Worm (Caenorhabditis elegans) whole organism, L1 larva: ENCODE data around the gene srlf-1.

ENCODE experiments used
- C34B4.2 ChIP-seq: sonication (generic microtip); optimal IDR thresholded peaks from 2 replicates; lab custom pipeline; 2017; ENCODE audit warnings: mild to moderate bottlenecking, missing genetic modification characterization, missing compliant biosample characterization
- alr-1 ChIP-seq: fragments of 200-800 bp; sonication (Bioruptor generic); optimal IDR thresholded peaks from 2 replicates; lab custom pipeline; 2018; ENCODE audit warnings: borderline replicate concordance, mild to moderate bottlenecking, missing genetic modification characterization, missing compliant biosample characterization
- aly-2 ChIP-seq: fragments of 150-350 bp; optimal IDR thresholded peaks from 2 replicates; lab custom pipeline; 2014; ENCODE audit warnings: missing biosample characterization, missing genetic modification characterization
- blmp-1 ChIP-seq: fragments of 150-350 bp; optimal IDR thresholded peaks from 2 replicates; lab custom pipeline; 2014; ENCODE audit warnings: missing biosample characterization, missing genetic modification characterization
- ceh-82 ChIP-seq, 3 experiments: fragments of 150-350 bp in 1 of 3; sonication (generic microtip) in 2 of 3; optimal IDR thresholded peaks; 2 replicates each; lab custom pipeline; 2014 to 2017; ENCODE audit warnings: missing biosample characterization in 3 of 3, missing genetic modification characterization in 3 of 3
- ces-1 ChIP-seq: fragments of 150-350 bp; optimal IDR thresholded peaks from 2 replicates; lab custom pipeline; 2014; ENCODE audit warnings: missing biosample characterization, missing genetic modification reagents, missing genetic modification characterization
- dpl-1 ChIP-seq, 3 experiments: fragments of 150-350 bp in 2 of 3; sonication (generic microtip) in 1 of 3; optimal IDR thresholded peaks; 2 replicates each; lab custom pipeline; 2014 to 2017; ENCODE audit warnings: missing biosample characterization in 3 of 3, missing genetic modification characterization in 3 of 3, missing genetic modification reagents in 3 of 3
- dsc-1 ChIP-seq: sonication (generic microtip); optimal IDR thresholded peaks from 2 replicates; lab custom pipeline; 2016; ENCODE audit warnings: mild to moderate bottlenecking, missing genetic modification characterization, missing compliant biosample characterization
- efl-1 ChIP-seq, 4 experiments: fragments of 150-350 bp; optimal IDR thresholded peaks in 3 of 4; peaks in 1 of 4; 1 replicate in 1 of 4; 2 replicates in 3 of 4; lab custom pipeline; 2014; ENCODE audit warnings: missing biosample characterization in 2 of 4, missing genetic modification characterization in 2 of 4, missing genetic modification reagents in 2 of 4
- elt-2 ChIP-seq: sonication (generic microtip); optimal IDR thresholded peaks from 2 replicates; lab custom pipeline; 2016; ENCODE audit warnings: missing genetic modification characterization, mild to moderate bottlenecking, inconsistent platforms, missing compliant biosample characterization, missing genetic modification reagents
- fkh-4 ChIP-seq: sonication (generic microtip); optimal IDR thresholded peaks from 2 replicates; lab custom pipeline; 2016; ENCODE audit warnings: missing compliant biosample characterization, missing genetic modification characterization, borderline replicate concordance
- fkh-8 ChIP-seq: sonication (generic microtip); optimal IDR thresholded peaks from 2 replicates; lab custom pipeline; 2016; ENCODE audit warnings: mild to moderate bottlenecking, missing genetic modification characterization, missing compliant biosample characterization
- hpl-2 ChIP-seq: fragments of 150-350 bp; optimal IDR thresholded peaks from 2 replicates; lab custom pipeline; 2014; ENCODE audit warnings: missing biosample characterization, missing genetic modification reagents, missing genetic modification characterization
- irx-1 ChIP-seq: sonication (generic microtip); optimal IDR thresholded peaks from 2 replicates; lab custom pipeline; 2016; ENCODE audit warnings: missing genetic modification characterization, missing compliant biosample characterization
- lin-13 ChIP-seq: fragments of 150-350 bp; optimal IDR thresholded peaks from 2 replicates; lab custom pipeline; 2014; ENCODE audit warnings: missing biosample characterization, missing genetic modification reagents, missing genetic modification characterization
- lin-14 ChIP-seq: fragments of 200-800 bp; sonication (Bioruptor generic); optimal IDR thresholded peaks from 2 replicates; lab custom pipeline; 2018; ENCODE audit warnings: mild to moderate bottlenecking, missing genetic modification characterization, moderate library complexity, missing compliant biosample characterization
- lin-15B ChIP-seq: fragments of 150-350 bp; sonication (generic microtip); optimal IDR thresholded peaks from 3 replicates; lab custom pipeline; 2014; ENCODE audit warnings: missing biosample characterization, missing genetic modification characterization
- lin-35 ChIP-seq, 2 experiments: fragments of 150-350 bp; optimal IDR thresholded peaks; 2 replicates each; lab custom pipeline; 2014; ENCODE audit warnings: missing biosample characterization in 2 of 2, missing genetic modification characterization in 2 of 2, missing genetic modification reagents in 2 of 2
- lsy-2 ChIP-seq, 2 experiments: fragments of 150-350 bp; optimal IDR thresholded peaks; 2 replicates each; lab custom pipeline; 2014; ENCODE audit warnings: missing biosample characterization in 2 of 2, missing genetic modification characterization in 2 of 2
- mab-9 ChIP-seq: fragments of 200-800 bp; sonication (Bioruptor generic); IDR thresholded peaks from 2 replicates; pipeline ENCODE4 v1.3.6; 2022; ENCODE audit warnings: missing genetic modification reagents, missing genetic modification characterization, missing compliant biosample characterization
- mef-2 ChIP-seq: fragments of 150-350 bp; optimal IDR thresholded peaks from 2 replicates; lab custom pipeline; 2014; ENCODE audit warnings: missing biosample characterization, missing genetic modification characterization
- mep-1 ChIP-seq: fragments of 150-350 bp; optimal IDR thresholded peaks from 2 replicates; lab custom pipeline; 2014; ENCODE audit warnings: missing biosample characterization, missing genetic modification characterization
- nhr-19 ChIP-seq: fragments of 200-800 bp; sonication (Bioruptor generic); conservative IDR thresholded peaks from 2 replicates; pipeline ENCODE4 v1.3.6; 2022; ENCODE audit warnings: missing genetic modification characterization, missing compliant biosample characterization
- nhr-20 ChIP-seq: sonication (generic microtip); optimal IDR thresholded peaks from 2 replicates; lab custom pipeline; 2016; ENCODE audit warnings: mild to moderate bottlenecking, missing genetic modification characterization, missing compliant biosample characterization
- nhr-28 ChIP-seq: fragments of 150-350 bp; optimal IDR thresholded peaks from 2 replicates; lab custom pipeline; 2014; ENCODE audit warnings: missing biosample characterization, missing genetic modification characterization
- nhr-47 ChIP-seq: sonication (generic microtip); optimal IDR thresholded peaks from 2 replicates; lab custom pipeline; 2016; ENCODE audit warnings: mild to moderate bottlenecking, missing genetic modification characterization, moderate library complexity, missing compliant biosample characterization
- nhr-71 ChIP-seq: sonication (generic microtip); optimal IDR thresholded peaks from 2 replicates; lab custom pipeline; 2016; ENCODE audit warnings: mild to moderate bottlenecking, missing genetic modification characterization, moderate library complexity, missing compliant biosample characterization
- nhr-76 ChIP-seq: sonication (generic microtip); optimal IDR thresholded peaks from 2 replicates; lab custom pipeline; 2017; ENCODE audit warnings: missing biosample characterization, missing genetic modification characterization
- nhr-84 ChIP-seq: sonication (generic microtip); optimal IDR thresholded peaks from 2 replicates; lab custom pipeline; 2017; ENCODE audit warnings: missing biosample characterization, missing genetic modification characterization
- nhr-85 ChIP-seq: sonication (generic microtip); peaks from one replicate; lab custom pipeline; 2016; ENCODE audit warnings: missing genetic modification characterization, inconsistent platforms, missing compliant biosample characterization
- pag-3 ChIP-seq: sonication (generic microtip); optimal IDR thresholded peaks from 2 replicates; lab custom pipeline; 2017; ENCODE audit warnings: missing genetic modification characterization, mild to moderate bottlenecking, missing compliant biosample characterization, antibody characterized with exemption, borderline replicate concordance; ENCODE audit not compliant: insufficient read depth
- rnt-1 ChIP-seq: sonication (generic microtip); optimal IDR thresholded peaks from 2 replicates; lab custom pipeline; 2016; ENCODE audit warnings: mild to moderate bottlenecking, missing genetic modification characterization, moderate library complexity, missing compliant biosample characterization
- snpc-4 ChIP-seq: fragments of 150-350 bp; optimal IDR thresholded peaks from 2 replicates; lab custom pipeline; 2014; ENCODE audit warnings: missing biosample characterization, missing genetic modification characterization
- snu-23 ChIP-seq: sonication (generic microtip); optimal IDR thresholded peaks from 2 replicates; lab custom pipeline; 2016; ENCODE audit warnings: missing genetic modification characterization, missing compliant biosample characterization
- sox-4 ChIP-seq: sonication (generic microtip); optimal IDR thresholded peaks from 2 replicates; lab custom pipeline; 2016; ENCODE audit warnings: missing genetic modification characterization, missing compliant biosample characterization
- sup-37 ChIP-seq: fragments of 200-800 bp; sonication (Bioruptor generic); optimal IDR thresholded peaks from 2 replicates; lab custom pipeline; 2018; ENCODE audit warnings: mild to moderate bottlenecking, missing genetic modification characterization, missing compliant biosample characterization
- swsn-7 ChIP-seq: sonication (generic microtip); optimal IDR thresholded peaks from 2 replicates; lab custom pipeline; 2016; ENCODE audit warnings: missing genetic modification characterization, missing compliant biosample characterization
- tbx-2 ChIP-seq: sonication (generic microtip); optimal IDR thresholded peaks from 2 replicates; lab custom pipeline; 2016; ENCODE audit warnings: missing genetic modification characterization, missing compliant biosample characterization
- tlp-1 ChIP-seq: fragments of 150-350 bp; optimal IDR thresholded peaks from 2 replicates; lab custom pipeline; 2014; ENCODE audit warnings: missing biosample characterization, missing genetic modification characterization
- unc-62 ChIP-seq: fragments of 150-350 bp; optimal IDR thresholded peaks from 2 replicates; lab custom pipeline; 2014; ENCODE audit warnings: missing biosample characterization, missing genetic modification reagents, missing genetic modification characterization
- unc-86 ChIP-seq: sonication (generic microtip); optimal IDR thresholded peaks from 2 replicates; lab custom pipeline; 2016; ENCODE audit warnings: missing genetic modification characterization, missing compliant biosample characterization
- vab-15 ChIP-seq: sonication (generic microtip); optimal IDR thresholded peaks from 2 replicates; lab custom pipeline; 2017; ENCODE audit warnings: missing genotype, mild to moderate bottlenecking, missing genetic modification characterization, missing compliant biosample characterization
- ztf-11 ChIP-seq, 2 experiments: sonication (generic microtip); optimal IDR thresholded peaks; 2 replicates each; lab custom pipeline; 2016 to 2017; ENCODE audit warnings: missing genetic modification characterization in 2 of 2, missing biosample characterization in 1 of 2, missing compliant biosample characterization in 1 of 2

srlf-1 gene

DNA sequence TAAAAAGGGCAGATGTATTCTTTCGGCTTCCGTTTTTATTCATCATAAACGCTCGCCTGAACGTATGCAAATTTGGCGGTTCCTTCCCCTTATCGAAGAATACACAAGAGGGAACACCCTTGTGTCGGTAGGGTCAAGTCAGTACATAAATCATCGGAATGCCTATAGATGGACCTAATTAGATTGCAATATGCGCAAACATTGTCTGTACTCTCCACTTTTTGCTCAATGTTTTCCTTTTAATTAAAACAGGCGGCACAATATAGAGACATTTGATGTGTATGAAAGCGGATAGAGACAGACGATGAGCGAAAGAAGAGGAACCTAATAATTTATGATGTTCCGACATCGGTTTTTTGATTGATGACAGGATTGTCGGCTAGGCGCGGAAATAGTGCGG lies 23.8 kb downstream of the srlf-1 start:
- TF ChIP-seq unc-86 (tag; lab: Kevin White, UChicago): peak; percentile 50
- no peak for TF ChIP-seq snpc-4 (tag; lab: Kevin White, UChicago)
- no peak for TF ChIP-seq lin-15B (tag; lab: Kevin White, UChicago)
- no peak for TF ChIP-seq nhr-76 (tag; lab: Kevin White, UChicago)
- TF ChIP-seq ztf-11 (tag; optimal IDR thresholded peaks at IDR 0.05; lab: Kevin White, UChicago): peak in 1 of 2 experiments; percentile 47
- TF ChIP-seq tbx-2 (tag; lab: Kevin White, UChicago): peak; percentile 49
- TF ChIP-seq lsy-2 (tag; optimal IDR thresholded peaks at IDR 0.05; lab: Kevin White, UChicago): no peak
- no peak for TF ChIP-seq pag-3 (tag; lab: Kevin White, UChicago)

DNA sequence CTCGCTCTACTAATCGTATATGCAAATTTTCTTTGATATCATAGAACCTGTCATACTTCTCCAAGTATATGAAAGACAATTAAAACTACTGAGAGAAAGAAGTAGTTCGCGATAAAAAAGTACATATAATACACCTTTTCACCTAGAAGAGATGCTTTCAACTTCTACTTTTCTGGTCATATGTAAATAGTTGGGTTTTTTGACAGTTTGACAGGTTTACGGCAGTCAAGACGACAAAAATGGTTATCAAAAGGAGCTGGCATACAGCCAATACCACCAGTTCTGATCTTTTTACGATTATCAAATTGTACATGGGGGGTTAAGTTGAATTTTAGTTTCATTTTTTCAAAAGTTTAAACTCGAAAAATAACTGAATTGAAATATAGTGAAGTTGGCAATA lies 24.5 kb downstream of the srlf-1 start:
- TF ChIP-seq vab-15 (no peak), nhr-71 (no peak), swsn-7 (no peak), lin-35 (GFP tag; optimal IDR thresholded peaks at IDR 0.05; lab: Kevin White, UChicago) (no peak), mef-2 (no peak)

DNA sequence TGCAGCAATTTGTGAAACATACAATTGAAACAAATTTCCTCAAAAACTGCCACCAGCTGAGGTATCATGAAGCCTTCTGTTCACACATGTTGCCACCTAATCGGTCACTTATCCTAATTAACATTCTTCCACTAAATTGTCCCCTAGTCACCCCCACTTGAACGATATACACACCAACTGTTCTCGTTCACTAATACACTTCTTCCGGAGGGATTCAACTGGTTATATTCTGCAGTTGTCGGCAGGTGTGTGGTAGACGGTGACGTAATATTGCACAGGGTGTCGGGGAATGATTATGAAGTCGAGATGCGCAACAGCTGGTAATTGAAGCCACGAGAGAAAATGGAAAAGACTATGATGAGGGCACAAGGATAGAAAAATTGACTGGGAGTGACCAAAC lies 25.0 kb downstream of the srlf-1 start:
- TF ChIP-seq irx-1 (tag; lab: Kevin White, UChicago): no peak
- TF ChIP-seq lin-14 (GFP tag; lab: Kevin White, UChicago): peak; percentile 18
- TF ChIP-seq mep-1 (tag; lab: Kevin White, UChicago): peak; percentile 9
- TF ChIP-seq sox-4 (tag; lab: Kevin White, UChicago): no peak
- TF ChIP-seq ztf-11 (tag; optimal IDR thresholded peaks at IDR 0.05; lab: Kevin White, UChicago): peak in 1 of 2 experiments; percentile 85
- peak; percentile 54 for TF ChIP-seq vab-15
- no peak for TF ChIP-seq fkh-4 (tag; lab: Kevin White, UChicago)
- TF ChIP-seq tbx-2 (tag; lab: Kevin White, UChicago): peak; percentile 79
- TF ChIP-seq nhr-85: peak; percentile 61

DNA sequence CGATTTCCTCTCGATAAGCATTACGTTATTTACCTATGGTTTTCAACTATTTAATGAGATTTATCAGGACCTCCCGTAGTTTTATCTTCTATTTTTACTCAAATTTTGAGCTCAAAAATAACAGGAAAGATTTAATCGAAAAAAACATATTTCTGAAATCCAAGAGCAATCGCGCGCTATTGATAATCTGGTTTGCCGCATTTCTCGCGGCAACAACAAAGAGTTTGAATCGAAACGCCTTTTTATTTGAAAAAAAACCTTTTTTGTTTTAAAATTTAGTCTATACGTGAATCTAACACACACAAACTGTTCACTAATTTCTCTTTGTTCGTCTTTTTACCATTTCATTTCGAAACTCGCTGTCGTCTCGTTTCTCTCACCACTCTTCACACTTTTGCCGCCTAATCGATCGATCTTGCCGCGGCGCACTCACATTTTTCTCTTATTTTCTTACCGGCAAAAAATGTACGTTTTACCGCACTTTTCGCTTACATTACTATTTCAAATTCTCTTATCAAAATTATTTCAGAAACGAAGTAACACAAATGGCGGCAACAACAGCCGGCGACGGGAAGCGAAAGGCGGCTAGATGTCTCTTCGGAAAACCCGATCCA lies 25.9 kb downstream of the srlf-1 start, which contains the start of gene cki-2:
Gene cki-2, plus strand, starts transcription at position 337 of the 614 bp plus-strand sequence.
- peak; percentile 63 to 73 for TF ChIP-seq lin-35 (GFP tag; optimal IDR thresholded peaks at IDR 0.05; lab: Kevin White, UChicago)
- TF ChIP-seq nhr-85: no peak
- peak; percentile 21 to 64 for TF ChIP-seq efl-1 (optimal IDR thresholded peaks at IDR 0.05; lab: Kevin White, UChicago)
- peak; percentile 72 to 93 for TF ChIP-seq efl-1 (GFP tag; optimal IDR thresholded peaks at IDR 0.05 in 1 of 2; lab: Kevin White, UChicago)
- TF ChIP-seq rnt-1: no peak
- peak; percentile 25 for TF ChIP-seq lin-14 (GFP tag; lab: Kevin White, UChicago)
- no peak for TF ChIP-seq ceh-82 (tag; optimal IDR thresholded peaks at IDR 0.05; lab: Kevin White, UChicago)
- peak; percentile 23 to 84 (median 62) for TF ChIP-seq dpl-1 (GFP tag; optimal IDR thresholded peaks at IDR 0.05; lab: Kevin White, UChicago)
- TF ChIP-seq blmp-1 (tag; lab: Kevin White, UChicago): peak; percentile 41
- peak; percentile 14 for TF ChIP-seq snu-23 (GFP tag; lab: Kevin White, UChicago)
- TF ChIP-seq fkh-8 (tag; lab: Kevin White, UChicago): no peak
- no peak for TF ChIP-seq hpl-2 (GFP tag; lab: Kevin White, UChicago)
- peak; percentile 1 for TF ChIP-seq nhr-20 (tag; lab: Kevin White, UChicago)
- TF ChIP-seq sup-37 (GFP tag; lab: Kevin White, UChicago): no peak
- no peak for TF ChIP-seq tlp-1 (tag; lab: Kevin White, UChicago)
- peak in 1 of 2 experiments; percentile 49 for TF ChIP-seq lsy-2 (tag; optimal IDR thresholded peaks at IDR 0.05; lab: Kevin White, UChicago)
- no peak for TF ChIP-seq nhr-84 (tag; lab: Kevin White, UChicago)
- peak; percentile 5 for TF ChIP-seq elt-2 (tag; lab: Kevin White, UChicago)

DNA sequence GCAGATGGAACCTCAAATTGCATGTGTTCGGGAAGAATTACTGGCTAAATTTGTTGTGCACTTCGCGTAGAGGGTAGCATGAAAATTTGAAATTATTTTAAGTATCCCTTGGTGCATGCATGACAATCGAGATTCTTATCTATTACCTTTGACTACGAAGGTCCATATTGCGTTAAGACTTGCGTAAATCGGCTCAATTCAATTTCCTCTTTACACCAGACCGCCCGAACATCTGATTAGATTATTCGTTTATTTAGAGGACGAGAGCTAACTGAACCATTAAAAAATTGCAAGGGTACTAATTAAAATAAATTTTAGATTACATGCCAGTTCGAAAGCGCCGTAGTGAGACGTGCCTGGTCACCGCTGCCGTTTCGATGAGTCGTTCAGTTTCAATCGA lies 27.2 kb downstream of the srlf-1 start:
- TF ChIP-seq mab-9 (GFP tag; lab: Robert Waterston, UW): no peak
- no peak for TF ChIP-seq nhr-47 (tag; lab: Kevin White, UChicago)
- TF ChIP-seq alr-1 (tag; lab: Kevin White, UChicago): no peak
- no peak for TF ChIP-seq lin-14 (GFP tag; lab: Kevin White, UChicago)
- no peak for TF ChIP-seq C34B4.2 (tag; lab: Kevin White, UChicago)
- no peak for TF ChIP-seq tlp-1 (tag; lab: Kevin White, UChicago)
- no peak for TF ChIP-seq nhr-84 (tag; lab: Kevin White, UChicago)
- no peak for TF ChIP-seq dsc-1
- TF ChIP-seq lin-13 (GFP tag; lab: Kevin White, UChicago): no peak
- TF ChIP-seq aly-2: no peak
- no peak for TF ChIP-seq vab-15
- no peak for TF ChIP-seq unc-62 (GFP tag; lab: Kevin White, UChicago)
- no peak for TF ChIP-seq nhr-19
- TF ChIP-seq nhr-28 (tag; lab: Kevin White, UChicago): no peak
- no peak for TF ChIP-seq ces-1 (GFP tag; lab: Kevin White, UChicago)
